Worm (Caenorhabditis elegans) whole organism, L1 larva: ENCODE measurements around the gene lido-15.

ENCODE experiments used
- C04F5.9 ChIP-seq: sonication (generic microtip); optimal IDR thresholded peaks from 2 replicates; lab custom pipeline; 2016; ENCODE audit warnings: missing genetic modification characterization, missing compliant biosample characterization
- C16A3.4 ChIP-seq: fragments of 150-350 bp; optimal IDR thresholded peaks from 2 replicates; lab custom pipeline; 2014; ENCODE audit warnings: missing biosample characterization, missing genetic modification characterization
- C34B4.2 ChIP-seq: sonication (generic microtip); optimal IDR thresholded peaks from 2 replicates; lab custom pipeline; 2017; ENCODE audit warnings: mild to moderate bottlenecking, missing genetic modification characterization, missing compliant biosample characterization
- F16B12.6 ChIP-seq: fragments of 150-350 bp; optimal IDR thresholded peaks from 2 replicates; lab custom pipeline; 2014; ENCODE audit warnings: missing biosample characterization, missing genetic modification characterization
- Y116A8C.19 ChIP-seq: sonication (generic microtip); optimal IDR thresholded peaks from 2 replicates; lab custom pipeline; 2016; ENCODE audit warnings: missing compliant biosample characterization, missing genetic modification characterization, borderline replicate concordance
- ceh-8 ChIP-seq: fragments of 200-800 bp; sonication (Bioruptor generic); optimal IDR thresholded peaks from 2 replicates; lab custom pipeline; 2018; ENCODE audit warnings: mild to moderate bottlenecking, missing genetic modification characterization, moderate library complexity, missing compliant biosample characterization
- ceh-82 ChIP-seq, 3 experiments: fragments of 150-350 bp in 1 of 3; sonication (generic microtip) in 2 of 3; optimal IDR thresholded peaks; 2 replicates each; lab custom pipeline; 2014 to 2017; ENCODE audit warnings: missing biosample characterization in 3 of 3, missing genetic modification characterization in 3 of 3
- ces-1 ChIP-seq: fragments of 150-350 bp; optimal IDR thresholded peaks from 2 replicates; lab custom pipeline; 2014; ENCODE audit warnings: missing biosample characterization, missing genetic modification reagents, missing genetic modification characterization
- dpl-1 ChIP-seq, 3 experiments: fragments of 150-350 bp in 2 of 3; sonication (generic microtip) in 1 of 3; optimal IDR thresholded peaks; 2 replicates each; lab custom pipeline; 2014 to 2017; ENCODE audit warnings: missing biosample characterization in 3 of 3, missing genetic modification characterization in 3 of 3, missing genetic modification reagents in 3 of 3
- efl-3 ChIP-seq: fragments of 200-800 bp; sonication (Bioruptor generic); optimal IDR thresholded peaks from 2 replicates; lab custom pipeline; 2018; ENCODE audit warnings: mild to moderate bottlenecking, missing genetic modification characterization, missing compliant biosample characterization
- egl-13 ChIP-seq: sonication (generic microtip); optimal IDR thresholded peaks from 2 replicates; lab custom pipeline; 2016; ENCODE audit warnings: missing genotype, missing genetic modification reagents, missing genetic modification characterization, missing compliant biosample characterization
- elt-2 ChIP-seq: sonication (generic microtip); optimal IDR thresholded peaks from 2 replicates; lab custom pipeline; 2016; ENCODE audit warnings: missing genetic modification characterization, mild to moderate bottlenecking, inconsistent platforms, missing compliant biosample characterization, missing genetic modification reagents
- elt-3 ChIP-seq, 6 experiments: fragments of 150-350 bp in 1 of 6; sonication (generic microtip); optimal IDR thresholded peaks; 2 replicates each; lab custom pipeline; 2017 to 2018; ENCODE audit warnings: missing biosample characterization in 6 of 6, missing genetic modification characterization in 6 of 6, inconsistent platforms in 1 of 6
- fkh-10 ChIP-seq: sonication (generic microtip); optimal IDR thresholded peaks from 2 replicates; lab custom pipeline; 2017; ENCODE audit warnings: missing biosample characterization, missing genetic modification reagents, missing genetic modification characterization
- fkh-4 ChIP-seq: sonication (generic microtip); optimal IDR thresholded peaks from 2 replicates; lab custom pipeline; 2016; ENCODE audit warnings: missing compliant biosample characterization, missing genetic modification characterization, borderline replicate concordance
- fkh-8 ChIP-seq: sonication (generic microtip); optimal IDR thresholded peaks from 2 replicates; lab custom pipeline; 2016; ENCODE audit warnings: mild to moderate bottlenecking, missing genetic modification characterization, missing compliant biosample characterization
- hlh-17 ChIP-seq: fragments of 200-800 bp; sonication (Bioruptor generic); optimal IDR thresholded peaks from 2 replicates; lab custom pipeline; 2018; ENCODE audit warnings: missing genetic modification characterization, mild to moderate bottlenecking, missing compliant biosample characterization, moderate library complexity, borderline replicate concordance
- hlh-4 ChIP-seq: sonication (generic microtip); optimal IDR thresholded peaks from 2 replicates; lab custom pipeline; 2016; ENCODE audit warnings: mild to moderate bottlenecking, missing genetic modification characterization, missing compliant biosample characterization
- lin-13 ChIP-seq: fragments of 150-350 bp; optimal IDR thresholded peaks from 2 replicates; lab custom pipeline; 2014; ENCODE audit warnings: missing biosample characterization, missing genetic modification reagents, missing genetic modification characterization
- lin-14 ChIP-seq: fragments of 200-800 bp; sonication (Bioruptor generic); optimal IDR thresholded peaks from 2 replicates; lab custom pipeline; 2018; ENCODE audit warnings: mild to moderate bottlenecking, missing genetic modification characterization, moderate library complexity, missing compliant biosample characterization
- lin-15B ChIP-seq: fragments of 150-350 bp; sonication (generic microtip); optimal IDR thresholded peaks from 3 replicates; lab custom pipeline; 2014; ENCODE audit warnings: missing biosample characterization, missing genetic modification characterization
- lin-35 ChIP-seq, 2 experiments: fragments of 150-350 bp; optimal IDR thresholded peaks; 2 replicates each; lab custom pipeline; 2014; ENCODE audit warnings: missing biosample characterization in 2 of 2, missing genetic modification characterization in 2 of 2, missing genetic modification reagents in 2 of 2
- lin-39 ChIP-seq: fragments of 150-350 bp; optimal IDR thresholded peaks from 2 replicates; lab custom pipeline; 2014; ENCODE audit warnings: missing biosample characterization, missing genetic modification reagents, missing genetic modification characterization
- lir-3 ChIP-seq: sonication (generic microtip); optimal IDR thresholded peaks from 2 replicates; lab custom pipeline; 2016; ENCODE audit warnings: mild to moderate bottlenecking, missing genetic modification characterization, moderate library complexity, missing compliant biosample characterization; ENCODE audit not compliant: poor library complexity
- lsy-2 ChIP-seq, 2 experiments: fragments of 150-350 bp; optimal IDR thresholded peaks; 2 replicates each; lab custom pipeline; 2014; ENCODE audit warnings: missing biosample characterization in 2 of 2, missing genetic modification characterization in 2 of 2
- mdl-1 ChIP-seq, 2 experiments: fragments of 150-350 bp; optimal IDR thresholded peaks; 2 replicates each; lab custom pipeline; 2014 to 2017; ENCODE audit warnings: missing biosample characterization in 2 of 2, missing genetic modification characterization in 2 of 2, inconsistent platforms in 1 of 2
- nhr-12 ChIP-seq: sonication (generic microtip); optimal IDR thresholded peaks from 2 replicates; lab custom pipeline; 2017; ENCODE audit warnings: missing biosample characterization, missing genetic modification characterization
- nhr-19 ChIP-seq: fragments of 200-800 bp; sonication (Bioruptor generic); conservative IDR thresholded peaks from 2 replicates; pipeline ENCODE4 v1.3.6; 2022; ENCODE audit warnings: missing genetic modification characterization, missing compliant biosample characterization
- nhr-47 ChIP-seq: sonication (generic microtip); optimal IDR thresholded peaks from 2 replicates; lab custom pipeline; 2016; ENCODE audit warnings: mild to moderate bottlenecking, missing genetic modification characterization, moderate library complexity, missing compliant biosample characterization
- nhr-76 ChIP-seq: sonication (generic microtip); optimal IDR thresholded peaks from 2 replicates; lab custom pipeline; 2017; ENCODE audit warnings: missing biosample characterization, missing genetic modification characterization
- nhr-84 ChIP-seq: sonication (generic microtip); optimal IDR thresholded peaks from 2 replicates; lab custom pipeline; 2017; ENCODE audit warnings: missing biosample characterization, missing genetic modification characterization
- nhr-85 ChIP-seq: sonication (generic microtip); peaks from one replicate; lab custom pipeline; 2016; ENCODE audit warnings: missing genetic modification characterization, inconsistent platforms, missing compliant biosample characterization
- nhr-90 ChIP-seq: sonication (generic microtip); optimal IDR thresholded peaks from 2 replicates; lab custom pipeline; 2016; ENCODE audit warnings: mild to moderate bottlenecking, missing genetic modification characterization, missing compliant biosample characterization; ENCODE audit not compliant: poor library complexity
- pqm-1 ChIP-seq: sonication (generic microtip); optimal IDR thresholded peaks from 3 replicates; lab custom pipeline; 2017; ENCODE audit warnings: missing biosample characterization, missing genetic modification characterization
- rnt-1 ChIP-seq: sonication (generic microtip); optimal IDR thresholded peaks from 2 replicates; lab custom pipeline; 2016; ENCODE audit warnings: mild to moderate bottlenecking, missing genetic modification characterization, moderate library complexity, missing compliant biosample characterization
- skn-1 ChIP-seq: fragments of 150-350 bp; optimal IDR thresholded peaks from 2 replicates; lab custom pipeline; 2014; ENCODE audit warnings: missing biosample characterization, missing genetic modification characterization
- snpc-4 ChIP-seq: fragments of 150-350 bp; optimal IDR thresholded peaks from 2 replicates; lab custom pipeline; 2014; ENCODE audit warnings: missing biosample characterization, missing genetic modification characterization
- snu-23 ChIP-seq: sonication (generic microtip); optimal IDR thresholded peaks from 2 replicates; lab custom pipeline; 2016; ENCODE audit warnings: missing genetic modification characterization, missing compliant biosample characterization
- sox-4 ChIP-seq: sonication (generic microtip); optimal IDR thresholded peaks from 2 replicates; lab custom pipeline; 2016; ENCODE audit warnings: missing genetic modification characterization, missing compliant biosample characterization
- sup-37 ChIP-seq: fragments of 200-800 bp; sonication (Bioruptor generic); optimal IDR thresholded peaks from 2 replicates; lab custom pipeline; 2018; ENCODE audit warnings: mild to moderate bottlenecking, missing genetic modification characterization, missing compliant biosample characterization
- swsn-7 ChIP-seq: sonication (generic microtip); optimal IDR thresholded peaks from 2 replicates; lab custom pipeline; 2016; ENCODE audit warnings: missing genetic modification characterization, missing compliant biosample characterization
- tbx-2 ChIP-seq: sonication (generic microtip); optimal IDR thresholded peaks from 2 replicates; lab custom pipeline; 2016; ENCODE audit warnings: missing genetic modification characterization, missing compliant biosample characterization
- tlp-1 ChIP-seq: fragments of 150-350 bp; optimal IDR thresholded peaks from 2 replicates; lab custom pipeline; 2014; ENCODE audit warnings: missing biosample characterization, missing genetic modification characterization
- unc-86 ChIP-seq: sonication (generic microtip); optimal IDR thresholded peaks from 2 replicates; lab custom pipeline; 2016; ENCODE audit warnings: missing genetic modification characterization, missing compliant biosample characterization
- unc-98 ChIP-seq: fragments of 200-800 bp; sonication (Bioruptor generic); IDR thresholded peaks from 2 replicates; pipeline ENCODE4 v1.3.6; 2022; ENCODE audit warnings: missing genetic modification characterization, missing compliant biosample characterization
- xbp-1 ChIP-seq: sonication (generic microtip); optimal IDR thresholded peaks from 2 replicates; lab custom pipeline; 2016; ENCODE audit warnings: missing genetic modification characterization, missing compliant biosample characterization
- ztf-11 ChIP-seq, 2 experiments: sonication (generic microtip); optimal IDR thresholded peaks; 2 replicates each; lab custom pipeline; 2016 to 2017; ENCODE audit warnings: missing genetic modification characterization in 2 of 2, missing biosample characterization in 1 of 2, missing compliant biosample characterization in 1 of 2

The lido-15 gene

DNA sequence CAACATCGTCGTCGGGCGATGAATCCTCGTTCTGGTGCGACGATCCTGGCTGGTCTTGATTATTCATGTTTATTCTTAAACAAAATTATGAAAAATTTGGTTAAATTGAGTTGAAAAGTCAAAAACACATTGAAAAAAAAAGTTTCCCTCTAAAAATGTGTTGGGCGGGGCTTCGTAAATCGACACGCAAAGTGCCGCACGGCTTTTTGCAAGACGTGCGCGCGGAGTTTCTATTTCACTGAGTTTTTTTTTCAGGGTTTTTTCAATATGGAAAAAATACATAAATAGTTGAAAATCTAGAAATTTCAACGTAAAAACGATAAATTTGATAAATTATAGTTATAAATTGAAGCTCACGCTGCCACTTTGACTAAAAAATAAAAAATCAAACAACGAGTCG is 4.0 kb upstream of the lido-15 start, which contains the start of gene F54D10.5 (continued):
- peak; percentile 77 for TF ChIP-seq lin-14 (GFP tag; lab: Kevin White, UChicago)
- peak; percentile 63 for TF ChIP-seq lin-15B
- peak; percentile 85 to 86 for TF ChIP-seq lsy-2 (tag; optimal IDR thresholded peaks at IDR 0.05; lab: Kevin White, UChicago)
- peak; percentile 82 for TF ChIP-seq snu-23 (GFP tag; lab: Kevin White, UChicago)
- peak; percentile 73 for TF ChIP-seq elt-2
- TF ChIP-seq nhr-12 (tag; lab: Kevin White, UChicago), result no peak
- peak; percentile 81 for TF ChIP-seq xbp-1 (tag; lab: Kevin White, UChicago)
- TF ChIP-seq skn-1 (tag; lab: Kevin White, UChicago), result peak; percentile 88
- TF ChIP-seq fkh-10 (GFP tag; lab: Kevin White, UChicago), result no peak
- peak in 1 of 6 experiments; percentile 74 for TF ChIP-seq elt-3 (tag; optimal IDR thresholded peaks at IDR 0.05; lab: Kevin White, UChicago)
- TF ChIP-seq Y116A8C.19 (tag; lab: Kevin White, UChicago), result no peak
- TF ChIP-seq tbx-2, result peak; percentile 80
- TF ChIP-seq fkh-4 (tag; lab: Kevin White, UChicago), result no peak
- peak; percentile 69 for TF ChIP-seq lin-39 (tag; lab: Kevin White, UChicago)
- TF ChIP-seq sup-37 (GFP tag; lab: Kevin White, UChicago), result no peak
- TF ChIP-seq nhr-85 (tag; lab: Kevin White, UChicago), result peak; percentile 89
- peak in 1 of 2 experiments; percentile 66 for TF ChIP-seq mdl-1 (tag; optimal IDR thresholded peaks at IDR 0.05; lab: Kevin White, UChicago)
- no peak for TF ChIP-seq hlh-4 (tag; lab: Kevin White, UChicago)
- peak; percentile 68 for TF ChIP-seq F16B12.6 (tag; lab: Kevin White, UChicago)
- TF ChIP-seq tlp-1 (tag; lab: Kevin White, UChicago), result no peak
- TF ChIP-seq swsn-7 (tag; lab: Kevin White, UChicago), result peak; percentile 82
- TF ChIP-seq C34B4.2, result no peak
- TF ChIP-seq unc-98 (GFP tag; lab: Robert Waterston, UW), result no peak
- TF ChIP-seq snpc-4, result peak; percentile 59
- peak; percentile 54 for TF ChIP-seq C04F5.9
- no peak for TF ChIP-seq nhr-84 (tag; lab: Kevin White, UChicago)
- peak; percentile 55 for TF ChIP-seq ceh-8 (GFP tag; lab: Kevin White, UChicago)
- no peak for TF ChIP-seq ces-1 (GFP tag; lab: Kevin White, UChicago)
- peak; percentile 95 for TF ChIP-seq dpl-1 (GFP tag; optimal IDR thresholded peaks at IDR 0.05; lab: Kevin White, UChicago)
- peak; percentile 78 to 88 (median 87) for TF ChIP-seq ceh-82 (tag; optimal IDR thresholded peaks at IDR 0.05; lab: Kevin White, UChicago)
- TF ChIP-seq C16A3.4 (tag; lab: Kevin White, UChicago), result peak; percentile 77
- TF ChIP-seq nhr-19 (GFP tag; lab: Robert Waterston, UW), result peak; percentile 82
- peak; percentile 85 for TF ChIP-seq nhr-47 (tag; lab: Kevin White, UChicago)
- TF ChIP-seq, all 84 proteins: peak for 45

DNA sequence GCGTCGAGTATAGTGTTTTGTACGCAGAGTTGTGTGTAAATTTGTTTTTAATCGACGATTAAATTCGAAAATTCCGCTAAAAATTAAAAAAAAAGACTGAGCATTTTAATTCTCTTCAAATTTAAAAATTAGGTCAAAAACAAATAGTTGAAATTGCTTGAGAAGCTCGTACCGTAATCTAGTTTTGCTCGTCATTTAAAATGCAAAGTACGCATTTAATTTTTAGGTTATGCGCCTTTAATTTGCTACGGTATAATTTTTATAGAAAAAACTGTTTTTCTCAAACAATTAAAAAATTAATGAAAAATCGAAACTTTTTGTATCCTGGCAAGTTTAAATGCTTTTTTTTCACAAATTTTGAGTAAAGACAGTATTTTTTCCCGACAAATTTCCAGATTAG is 3.4 kb upstream of the lido-15 start:
- no peak for TF ChIP-seq ceh-8 (GFP tag; lab: Kevin White, UChicago)
- TF ChIP-seq nhr-90 (tag; lab: Kevin White, UChicago), result no peak
- TF ChIP-seq lin-35 (GFP tag; optimal IDR thresholded peaks at IDR 0.05; lab: Kevin White, UChicago), result no peak
- TF ChIP-seq lin-13, result no peak
- TF ChIP-seq lir-3 (tag; lab: Kevin White, UChicago), result no peak
- no peak for TF ChIP-seq C04F5.9
- no peak for TF ChIP-seq hlh-17
- TF ChIP-seq ztf-11 (tag; optimal IDR thresholded peaks at IDR 0.05; lab: Kevin White, UChicago), result no peak
- TF ChIP-seq pqm-1 (tag; lab: Kevin White, UChicago), result no peak
- TF ChIP-seq nhr-47 (tag; lab: Kevin White, UChicago), result no peak
- no peak for TF ChIP-seq efl-3
- no peak for TF ChIP-seq nhr-76 (tag; lab: Kevin White, UChicago)
- TF ChIP-seq fkh-8 (tag; lab: Kevin White, UChicago), result no peak
- no peak for TF ChIP-seq unc-86 (tag; lab: Kevin White, UChicago)
- TF ChIP-seq egl-13 (tag; lab: Kevin White, UChicago), result no peak
- no peak for TF ChIP-seq rnt-1 (tag; lab: Kevin White, UChicago)
- TF ChIP-seq tbx-2, result no peak
- TF ChIP-seq sox-4 (tag; lab: Kevin White, UChicago), result no peak
